Fruit fly (Drosophila melanogaster) whole organism, adult: ENCODE data around the gene Vha13.
A peak's percentile ranks its signal among the peaks of the same experiment; 100 is the strongest.

Experiments used
- CG11617 ChIP-seq: fragments of 200-800 bp; sonication (Bioruptor generic); optimal IDR thresholded peaks from 2 replicates; lab custom pipeline; 2017; ENCODE audit warnings: mild to moderate bottlenecking, missing biosample characterization, missing genetic modification reagents, missing genetic modification characterization
- CG12768 ChIP-seq: fragments of 200-800 bp; sonication (Bioruptor generic); optimal IDR thresholded peaks from 2 replicates; lab custom pipeline; 2017; ENCODE audit warnings: missing biosample characterization, missing genetic modification characterization, mild to moderate bottlenecking, moderate library complexity, missing genetic modification reagents
- CG14711 ChIP-seq: fragments of 200-800 bp; sonication (Bioruptor generic); optimal IDR thresholded peaks from 2 replicates; lab custom pipeline; 2018; ENCODE audit warnings: missing biosample characterization, mild to moderate bottlenecking, missing genetic modification characterization, moderate library complexity
- CG1620 ChIP-seq: fragments of 200-800 bp; sonication (Bioruptor generic); optimal IDR thresholded peaks from 2 replicates; lab custom pipeline; 2016; ENCODE audit warnings: missing biosample characterization, missing genetic modification characterization
- CG33017 ChIP-seq: fragments of 200-800 bp; sonication (Bioruptor generic); optimal IDR thresholded peaks from 2 replicates; lab custom pipeline; 2018; ENCODE audit warnings: missing biosample characterization, mild to moderate bottlenecking, missing genetic modification characterization, moderate library complexity
- CG5204 ChIP-seq: fragments of 200-800 bp; sonication (Bioruptor generic); optimal IDR thresholded peaks from 2 replicates; lab custom pipeline; 2016; ENCODE audit warnings: missing biosample characterization, missing genetic modification characterization
- CG7045 ChIP-seq: fragments of 200-800 bp; sonication (Bioruptor generic); optimal IDR thresholded peaks from 2 replicates; lab custom pipeline; 2017; ENCODE audit warnings: missing biosample characterization, mild to moderate bottlenecking, missing genetic modification characterization
- CG7101 ChIP-seq: fragments of 200-800 bp; sonication (Bioruptor generic); optimal IDR thresholded peaks from 2 replicates; lab custom pipeline; 2018; ENCODE audit warnings: missing biosample characterization, mild to moderate bottlenecking, missing genetic modification characterization, moderate library complexity
- Clk ChIP-seq: fragments of 200-800 bp; sonication (Bioruptor generic); optimal IDR thresholded peaks from 2 replicates; lab custom pipeline; 2017; ENCODE audit warnings: missing biosample characterization, missing genetic modification characterization
- Crg-1 ChIP-seq: fragments of 200-800 bp; sonication (Bioruptor generic); optimal IDR thresholded peaks from 2 replicates; lab custom pipeline; 2016; ENCODE audit warnings: missing biosample characterization, missing genetic modification characterization
- Hr96 ChIP-seq: fragments of 200-800 bp; sonication (Bioruptor generic); optimal IDR thresholded peaks from 2 replicates; lab custom pipeline; 2016; ENCODE audit warnings: missing biosample characterization, missing genetic modification characterization
- Mnt ChIP-seq: fragments of 200-800 bp; sonication (Bioruptor generic); optimal IDR thresholded peaks from 2 replicates; lab custom pipeline; 2016; ENCODE audit warnings: missing biosample characterization, mild to moderate bottlenecking, missing genetic modification characterization
- bab1 ChIP-seq: fragments of 200-800 bp; sonication (Bioruptor generic); optimal IDR thresholded peaks from 3 replicates; lab custom pipeline; 2019; ENCODE audit warnings: missing biosample characterization, mild to moderate bottlenecking, missing genetic modification characterization, moderate library complexity
- cic ChIP-seq: fragments of 200-800 bp; sonication (Bioruptor generic); optimal IDR thresholded peaks from 2 replicates; lab custom pipeline; 2017; ENCODE audit warnings: missing biosample characterization, mild to moderate bottlenecking, missing genetic modification characterization, moderate library complexity
- cnc ChIP-seq, 2 experiments: fragments of >200 bp; optimal IDR thresholded peaks; 2 replicates each; lab custom pipeline; 2017
- kay ChIP-seq: fragments of 200-800 bp; sonication (Bioruptor generic); peaks from one replicate; lab custom pipeline; 2016; ENCODE audit warnings: missing biosample characterization, missing genetic modification characterization, borderline replicate concordance
- ovo ChIP-seq: fragments of 200-800 bp; sonication (Bioruptor generic); optimal IDR thresholded peaks from 2 replicates; lab custom pipeline; 2016; ENCODE audit warnings: missing biosample characterization, missing genetic modification characterization
- pad ChIP-seq: fragments of 200-800 bp; sonication (Bioruptor generic); optimal IDR thresholded peaks from 3 replicates; lab custom pipeline; 2017; ENCODE audit warnings: missing biosample characterization, missing genetic modification characterization, mild to moderate bottlenecking, moderate library complexity, missing genetic modification reagents
- tj ChIP-seq: fragments of 200-800 bp; sonication (Bioruptor generic); optimal IDR thresholded peaks from 3 replicates; lab custom pipeline; 2017; ENCODE audit warnings: missing biosample characterization, mild to moderate bottlenecking, missing genetic modification characterization, moderate library complexity
- toe ChIP-seq: fragments of 200-800 bp; sonication (Bioruptor generic); optimal IDR thresholded peaks from 2 replicates; lab custom pipeline; 2016; ENCODE audit warnings: missing biosample characterization, missing genetic modification characterization

Vha13 gene

dm6 chr3R:19644094-19644900 is at the start of gene Vha13:
Vha13 (minus strand) TSS chr3R:19644386.
- TF ChIP-seq kay (GFP tag; lab: Kevin White, UChicago) (no peak), Hr96 (GFP tag; lab: Kevin White, UChicago) (peak; percentile 15), CG33017 (tag; lab: Kevin White, UChicago) (peak; percentile 50), toe (GFP tag; lab: Kevin White, UChicago) (peak; percentile 54), Mnt (GFP tag; lab: Kevin White, UChicago) (peak; percentile 73), Crg-1 (peak; percentile 69), CG11617 (GFP tag; lab: Kevin White, UChicago) (peak; percentile 17), CG7045 (no peak), cnc (optimal IDR thresholded peaks at IDR 0.05; lab: Kevin White, UChicago) (no peak), cic (GFP tag; lab: Kevin White, UChicago) (peak; percentile 52), CG12768 (GFP tag; lab: Kevin White, UChicago) (peak; percentile 67), CG7101 (tag; lab: Kevin White, UChicago) (peak; percentile 22), tj (peak; percentile 69), CG14711 (tag; lab: Kevin White, UChicago) (peak; percentile 48), bab1 (GFP tag; lab: Kevin White, UChicago) (peak; percentile 87), CG1620 (GFP tag; lab: Kevin White, UChicago) (peak; percentile 54), pad (GFP tag; lab: Kevin White, UChicago) (peak; percentile 78), ovo (GFP tag; lab: Kevin White, UChicago) (peak; percentile 82), Clk (GFP tag; lab: Kevin White, UChicago) (no peak), CG5204 (GFP tag; lab: Kevin White, UChicago) (peak; percentile 27)

DNA sequence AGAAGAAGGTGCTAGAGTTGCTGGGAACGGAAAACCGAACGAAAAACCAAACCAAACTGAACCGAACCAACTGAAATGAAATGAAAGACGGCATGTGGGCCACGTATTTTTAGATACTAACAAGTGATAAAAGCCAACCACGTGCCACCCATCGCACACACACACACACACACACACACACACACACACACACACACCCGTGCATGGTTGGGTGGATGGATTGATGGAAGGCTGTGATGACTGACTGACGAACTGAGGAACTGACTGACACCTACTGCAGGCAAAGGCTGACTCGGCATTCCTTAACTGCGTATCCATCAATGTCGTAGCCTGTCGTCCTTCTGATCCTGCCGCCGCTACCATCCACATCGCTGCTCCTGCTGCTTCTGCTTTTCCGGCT is 38.2 kb upstream of the Vha13 start:
- TF ChIP-seq CG1620 (GFP tag; lab: Kevin White, UChicago): no peak
- TF ChIP-seq CG12768 (GFP tag; lab: Kevin White, UChicago): no peak
- TF ChIP-seq Hr96 (GFP tag; lab: Kevin White, UChicago): no peak
- no peak for TF ChIP-seq Mnt (GFP tag; lab: Kevin White, UChicago)
- TF ChIP-seq kay (GFP tag; lab: Kevin White, UChicago): no peak
- no peak for TF ChIP-seq pad (GFP tag; lab: Kevin White, UChicago)
- no peak for TF ChIP-seq CG5204 (GFP tag; lab: Kevin White, UChicago)
- no peak for TF ChIP-seq CG7045

DNA sequence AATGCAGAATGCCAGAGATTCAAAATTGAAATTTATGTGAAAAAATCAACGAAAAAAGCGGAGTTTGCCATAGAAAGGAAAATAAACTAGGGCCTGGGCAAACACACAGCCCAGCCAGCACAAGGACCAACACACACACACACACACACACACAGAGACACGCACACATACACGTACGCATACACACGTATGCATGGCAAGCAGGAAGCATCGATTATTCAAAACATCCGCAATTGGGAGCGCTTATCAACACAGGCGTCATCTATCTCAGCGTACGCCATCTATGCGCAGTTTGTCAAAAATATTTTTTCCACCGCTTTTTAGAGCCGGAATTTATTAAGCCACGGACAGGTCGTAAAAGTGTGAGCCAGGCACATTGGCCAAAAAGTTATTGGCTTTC is 35.6 kb upstream of the Vha13 start:
- no peak for TF ChIP-seq CG1620 (GFP tag; lab: Kevin White, UChicago)
- TF ChIP-seq cic (GFP tag; lab: Kevin White, UChicago): no peak
- TF ChIP-seq CG5204 (GFP tag; lab: Kevin White, UChicago): no peak
- TF ChIP-seq ovo (GFP tag; lab: Kevin White, UChicago): no peak
- no peak for TF ChIP-seq pad (GFP tag; lab: Kevin White, UChicago)
- TF ChIP-seq kay (GFP tag; lab: Kevin White, UChicago): no peak
- TF ChIP-seq cnc (optimal IDR thresholded peaks at IDR 0.05; lab: Kevin White, UChicago): no peak
- no peak for TF ChIP-seq Crg-1
- TF ChIP-seq toe (GFP tag; lab: Kevin White, UChicago): no peak
- no peak for TF ChIP-seq CG14711 (tag; lab: Kevin White, UChicago)
- no peak for TF ChIP-seq CG33017 (tag; lab: Kevin White, UChicago)
- TF ChIP-seq bab1 (GFP tag; lab: Kevin White, UChicago): no peak
- TF ChIP-seq Mnt (GFP tag; lab: Kevin White, UChicago): no peak
- no peak for TF ChIP-seq CG11617 (GFP tag; lab: Kevin White, UChicago)
- TF ChIP-seq CG7101 (tag; lab: Kevin White, UChicago): no peak
- no peak for TF ChIP-seq tj
- TF ChIP-seq Hr96 (GFP tag; lab: Kevin White, UChicago): no peak
- no peak for TF ChIP-seq CG7045
- TF ChIP-seq Clk (GFP tag; lab: Kevin White, UChicago): no peak

DNA sequence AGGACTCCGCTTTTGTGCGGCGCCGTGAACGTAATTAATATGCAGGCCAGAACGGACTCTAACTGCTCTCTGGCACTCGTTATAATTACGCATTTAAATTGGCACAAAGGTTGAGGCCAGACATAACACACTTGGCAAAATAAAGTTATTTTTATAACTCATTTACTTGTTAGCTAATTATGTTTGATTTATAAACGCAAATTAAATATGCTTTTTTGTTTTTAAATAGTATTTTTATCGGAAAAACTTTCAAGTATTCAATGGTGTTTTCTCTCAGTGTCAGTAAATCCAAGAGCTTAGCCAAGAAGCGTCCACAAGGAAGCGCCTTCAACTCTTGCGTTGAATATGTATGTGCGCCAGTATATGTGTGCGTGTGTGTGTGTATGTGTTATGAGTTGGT is 28.7 kb upstream of the Vha13 start:
- no peak for TF ChIP-seq CG1620 (GFP tag; lab: Kevin White, UChicago)
- no peak for TF ChIP-seq CG14711 (tag; lab: Kevin White, UChicago)
- no peak for TF ChIP-seq CG7045
- TF ChIP-seq Crg-1: no peak
- no peak for TF ChIP-seq CG5204 (GFP tag; lab: Kevin White, UChicago)
- TF ChIP-seq Hr96 (GFP tag; lab: Kevin White, UChicago): no peak
- TF ChIP-seq CG7101 (tag; lab: Kevin White, UChicago): no peak
- TF ChIP-seq kay (GFP tag; lab: Kevin White, UChicago): no peak
- TF ChIP-seq CG33017 (tag; lab: Kevin White, UChicago): no peak
- no peak for TF ChIP-seq CG12768 (GFP tag; lab: Kevin White, UChicago)
- no peak for TF ChIP-seq ovo (GFP tag; lab: Kevin White, UChicago)

DNA sequence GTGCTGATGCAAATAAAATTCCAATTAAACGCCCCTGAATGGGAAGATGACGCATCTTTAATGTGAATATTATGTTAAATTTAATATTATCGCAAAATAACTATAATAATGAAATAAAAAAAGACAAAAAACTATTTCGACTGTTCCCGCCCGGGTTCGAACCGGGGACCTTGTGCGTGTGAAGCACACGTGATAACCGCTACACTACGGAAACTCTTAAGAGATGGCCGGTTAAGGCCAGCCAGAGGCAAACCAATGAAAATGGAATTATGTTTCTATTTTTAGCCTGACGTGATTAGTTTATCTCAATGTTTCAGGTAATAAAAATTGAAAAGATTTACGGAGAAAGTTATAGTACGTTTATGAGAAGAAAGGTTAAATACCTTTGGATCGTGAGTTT is 27.9 kb upstream of the Vha13 start:
- TF ChIP-seq CG7045: no peak
- TF ChIP-seq CG14711 (tag; lab: Kevin White, UChicago): no peak
- TF ChIP-seq Crg-1: no peak
- TF ChIP-seq tj: no peak
- TF ChIP-seq CG11617 (GFP tag; lab: Kevin White, UChicago): no peak
- TF ChIP-seq ovo (GFP tag; lab: Kevin White, UChicago): no peak
- no peak for TF ChIP-seq kay (GFP tag; lab: Kevin White, UChicago)
- TF ChIP-seq pad (GFP tag; lab: Kevin White, UChicago): no peak
- TF ChIP-seq Clk (GFP tag; lab: Kevin White, UChicago): no peak
- no peak for TF ChIP-seq CG5204 (GFP tag; lab: Kevin White, UChicago)
- no peak for TF ChIP-seq cnc (optimal IDR thresholded peaks at IDR 0.05; lab: Kevin White, UChicago)
